Fruit fly (Drosophila melanogaster): ENCODE measurements around the gene CG13046.

The CG13046 gene

DNA sequence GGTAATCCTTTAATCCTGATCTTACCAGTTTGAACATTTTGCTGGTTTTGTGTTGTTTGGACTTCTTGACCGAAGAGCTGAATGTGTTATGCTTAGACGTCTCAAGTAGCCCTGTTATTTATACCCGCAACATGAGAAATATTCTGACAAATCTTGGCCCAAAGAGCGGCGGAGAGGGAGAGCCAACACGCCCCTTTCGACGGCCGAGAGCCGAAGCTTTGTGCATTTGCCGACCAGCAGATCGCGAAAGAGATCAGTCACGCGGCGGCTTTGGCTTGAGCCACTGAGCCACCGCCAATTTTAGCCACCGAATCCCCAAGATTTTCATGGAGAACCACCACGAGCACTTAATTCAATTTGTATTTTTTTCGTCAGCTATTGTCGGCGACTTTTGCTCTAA lies 7.2 kb upstream of the CG13046 start, which contains the start of gene CG4962:
Gene CG4962 (minus strand): TSS at position 101 of the 400 bp plus-strand sequence.
- no peak for TF ChIP-seq bab1 (GFP tag; optimal IDR thresholded peaks at IDR 0.05)
- no peak for TF ChIP-seq cic (GFP tag; optimal IDR thresholded peaks at IDR 0.05)
- no peak for TF ChIP-seq Clk (GFP tag; optimal IDR thresholded peaks at IDR 0.05)
- no peak for TF ChIP-seq Mnt (GFP tag; optimal IDR thresholded peaks at IDR 0.05)
- TF ChIP-seq CG14711 (tag; optimal IDR thresholded peaks at IDR 0.05) = no peak
- no peak for TF ChIP-seq ovo (GFP tag; optimal IDR thresholded peaks at IDR 0.05)
- TF ChIP-seq CG11617 (GFP tag; optimal IDR thresholded peaks at IDR 0.05) = no peak
- TF ChIP-seq toe (GFP tag; optimal IDR thresholded peaks at IDR 0.05) = no peak
- TF ChIP-seq CG1620 (GFP tag; optimal IDR thresholded peaks at IDR 0.05) = no peak
- TF ChIP-seq tj (GFP tag; optimal IDR thresholded peaks at IDR 0.05) = no peak
- TF ChIP-seq Hr96 (GFP tag; optimal IDR thresholded peaks at IDR 0.05) = no peak
- TF ChIP-seq CG7045 (GFP tag; optimal IDR thresholded peaks at IDR 0.05) = no peak

DNA sequence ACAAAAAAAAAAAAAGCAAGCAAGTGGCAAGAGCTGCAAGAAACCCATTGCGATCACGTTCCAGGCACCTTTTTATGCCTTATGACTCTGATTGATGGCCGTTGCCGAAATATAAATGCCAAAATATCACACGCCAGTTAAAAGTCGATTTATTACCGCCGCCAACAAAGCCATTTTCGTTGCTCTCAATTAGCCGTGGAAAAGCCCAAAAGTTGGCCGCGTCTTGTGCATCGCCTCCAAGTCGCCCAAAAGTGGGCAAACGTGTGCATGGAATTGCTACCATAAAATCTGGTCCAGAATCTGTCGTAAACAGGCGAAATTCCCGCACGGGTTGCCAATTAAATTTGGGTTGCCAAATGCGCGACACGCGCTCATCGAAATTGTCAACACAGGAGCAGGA lies 3.5 kb upstream of the CG13046 start:
- TF ChIP-seq Hr96 (GFP tag; optimal IDR thresholded peaks at IDR 0.05) (no peak), CG1620 (GFP tag; optimal IDR thresholded peaks at IDR 0.05) (no peak), CG14711 (tag; optimal IDR thresholded peaks at IDR 0.05) (no peak), bab1 (GFP tag; optimal IDR thresholded peaks at IDR 0.05) (no peak), pad (GFP tag; optimal IDR thresholded peaks at IDR 0.05) (no peak), Mnt (GFP tag; optimal IDR thresholded peaks at IDR 0.05) (no peak), cic (GFP tag; optimal IDR thresholded peaks at IDR 0.05) (no peak)

- TF ChIP-seq Mnt (GFP tag; optimal IDR thresholded peaks at IDR 0.05) (no peak), toe (GFP tag; optimal IDR thresholded peaks at IDR 0.05) (no peak), CG11617 (GFP tag; optimal IDR thresholded peaks at IDR 0.05) (no peak), CG33017 (tag; optimal IDR thresholded peaks at IDR 0.05) (no peak), CG14711 (tag; optimal IDR thresholded peaks at IDR 0.05) (no peak), pad (GFP tag; optimal IDR thresholded peaks at IDR 0.05) (no peak), ovo (GFP tag; optimal IDR thresholded peaks at IDR 0.05) (no peak), kay (GFP tag; ENCODE audit: borderline replicate concordance) (no peak)
These were observed 2.6 kb upstream of the CG13046 start, which contains the start of gene CG13045 for dm6 chr3L:16290850-16291249. Gene CG13045, minus strand, starts transcription at chr3L:16290950.

DNA sequence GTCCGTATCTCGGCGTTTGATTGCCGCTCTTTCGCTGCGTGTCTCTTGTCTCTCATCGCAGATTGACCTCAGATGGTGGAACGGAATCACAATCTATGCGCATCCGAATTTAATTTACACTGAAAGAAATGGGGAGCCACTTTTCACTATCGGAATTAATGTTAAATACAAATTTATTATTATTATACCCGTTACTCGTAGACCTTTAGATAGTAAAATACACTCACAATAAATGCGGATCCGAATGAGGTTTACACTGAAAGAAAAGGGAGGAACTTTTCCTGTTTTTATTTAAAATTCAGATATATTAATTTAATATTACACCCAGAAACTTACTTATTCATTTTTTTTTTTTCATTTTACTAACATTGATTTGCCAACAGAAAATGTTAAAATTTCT lies 845 bp upstream of the CG13046 start:
- TF ChIP-seq CG11617 (GFP tag; optimal IDR thresholded peaks at IDR 0.05) (no peak), CG1620 (GFP tag; optimal IDR thresholded peaks at IDR 0.05) (no peak), cnc (optimal IDR thresholded peaks at IDR 0.05) (no peak), CG5204 (GFP tag; optimal IDR thresholded peaks at IDR 0.05) (no peak), CG12768 (GFP tag; optimal IDR thresholded peaks at IDR 0.05) (no peak), bab1 (GFP tag; optimal IDR thresholded peaks at IDR 0.05) (no peak), Mnt (GFP tag; optimal IDR thresholded peaks at IDR 0.05) (no peak), tj (GFP tag; optimal IDR thresholded peaks at IDR 0.05) (no peak), kay (GFP tag; ENCODE audit: borderline replicate concordance) (no peak), ovo (GFP tag; optimal IDR thresholded peaks at IDR 0.05) (no peak), Clk (GFP tag; optimal IDR thresholded peaks at IDR 0.05) (no peak), CG14711 (tag; optimal IDR thresholded peaks at IDR 0.05) (no peak), toe (GFP tag; optimal IDR thresholded peaks at IDR 0.05) (no peak), pad (GFP tag; optimal IDR thresholded peaks at IDR 0.05) (no peak), CG7045 (GFP tag; optimal IDR thresholded peaks at IDR 0.05) (no peak), cic (GFP tag; optimal IDR thresholded peaks at IDR 0.05) (no peak), Hr96 (GFP tag; optimal IDR thresholded peaks at IDR 0.05) (no peak), CG7101 (tag; optimal IDR thresholded peaks at IDR 0.05) (no peak), CG33017 (tag; optimal IDR thresholded peaks at IDR 0.05) (no peak), Crg-1 (GFP tag; optimal IDR thresholded peaks at IDR 0.05) (no peak)

DNA sequence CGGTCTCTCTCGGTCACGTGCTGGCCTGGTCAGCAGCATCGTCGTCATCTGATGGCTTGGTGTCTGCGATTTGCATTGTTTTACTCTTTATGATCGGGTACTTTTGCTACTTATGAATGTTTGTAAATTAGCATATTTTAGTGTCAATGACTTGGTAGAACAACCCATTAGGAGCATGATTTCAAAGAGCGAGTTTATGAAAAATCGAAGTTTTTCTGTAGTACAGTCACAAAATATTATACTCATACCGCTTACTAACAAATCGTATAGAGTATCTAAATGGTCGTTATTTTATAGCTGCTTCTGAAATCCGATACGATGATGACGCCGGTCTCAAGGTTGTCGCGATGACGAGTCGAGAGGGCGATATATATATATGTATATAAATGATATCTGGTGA lies 2.0 kb downstream of the CG13046 start:
- no peak for TF ChIP-seq cic (GFP tag; optimal IDR thresholded peaks at IDR 0.05)

dm6 chr3L:16285346-16285911 lies 2.8 kb downstream of the CG13046 start, which contains the start of gene CG13047:
Gene CG13047, minus strand, starts transcription at chr3L:16285396.
- TF ChIP-seq CG33017 (tag; optimal IDR thresholded peaks at IDR 0.05) = no peak
- no peak for TF ChIP-seq ovo (GFP tag; optimal IDR thresholded peaks at IDR 0.05)
- no peak for TF ChIP-seq pad (GFP tag; optimal IDR thresholded peaks at IDR 0.05)
- TF ChIP-seq Mnt (GFP tag; optimal IDR thresholded peaks at IDR 0.05) = no peak
- TF ChIP-seq CG7101 (tag; optimal IDR thresholded peaks at IDR 0.05) = no peak
- no peak for TF ChIP-seq CG7045 (GFP tag; optimal IDR thresholded peaks at IDR 0.05)
- no peak for TF ChIP-seq bab1 (GFP tag; optimal IDR thresholded peaks at IDR 0.05)
- TF ChIP-seq CG14711 (tag; optimal IDR thresholded peaks at IDR 0.05) = no peak
- TF ChIP-seq cic (GFP tag; optimal IDR thresholded peaks at IDR 0.05) = no peak
- no peak for TF ChIP-seq CG11617 (GFP tag; optimal IDR thresholded peaks at IDR 0.05)
- no peak for TF ChIP-seq Clk (GFP tag; optimal IDR thresholded peaks at IDR 0.05)

DNA sequence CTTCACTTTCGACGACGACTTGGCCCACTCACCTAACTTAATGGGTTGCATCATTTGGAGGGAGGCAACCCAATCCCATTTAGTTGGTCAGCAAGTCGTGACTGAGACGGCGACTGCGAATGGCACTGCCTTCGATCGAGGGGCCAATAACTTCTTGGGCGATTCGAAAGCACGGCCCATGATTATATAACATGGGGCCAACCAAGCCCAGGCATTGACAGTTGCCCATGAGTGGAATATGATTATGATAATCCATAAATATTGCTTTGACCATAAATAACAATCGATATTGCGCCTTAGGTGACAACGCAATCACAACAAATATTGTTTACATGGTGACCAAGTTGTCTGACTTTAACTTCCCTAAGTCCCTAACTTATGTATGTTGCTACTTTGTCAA lies 4.4 kb downstream of the CG13046 start, which contains the start of gene CG13048:
Gene CG13048 (minus strand): TSS at position 101 of the 400 bp plus-strand sequence.
- TF ChIP-seq ovo (GFP tag; optimal IDR thresholded peaks at IDR 0.05) (no peak), kay (GFP tag; ENCODE audit: borderline replicate concordance) (no peak), CG11617 (GFP tag; optimal IDR thresholded peaks at IDR 0.05) (no peak), CG5204 (GFP tag; optimal IDR thresholded peaks at IDR 0.05) (no peak), CG1620 (GFP tag; optimal IDR thresholded peaks at IDR 0.05) (no peak), Crg-1 (GFP tag; optimal IDR thresholded peaks at IDR 0.05) (no peak), pad (GFP tag; optimal IDR thresholded peaks at IDR 0.05) (no peak)

All from whole organism, adult.